ENCODE assay signal across 5 fruit fly cellular contexts in the genomic region with DNA sequence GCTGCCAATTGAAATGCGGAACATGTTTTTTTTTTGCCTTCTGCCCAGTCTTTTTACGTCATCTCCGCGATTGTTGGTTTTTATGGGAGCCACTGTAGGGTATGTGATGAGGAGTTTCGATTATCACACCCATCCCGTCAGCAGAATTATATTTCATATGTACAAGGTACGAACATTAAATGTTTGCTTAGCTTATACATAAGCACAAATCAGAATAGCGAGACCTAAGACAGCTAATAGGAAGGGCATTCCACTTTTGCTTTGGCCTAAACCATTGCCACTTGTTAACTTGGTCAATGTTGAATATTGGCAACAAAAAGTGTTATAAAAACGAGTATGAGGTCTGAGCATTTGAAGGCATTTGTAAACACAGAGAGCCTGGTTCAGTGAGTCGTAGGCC.
TF ChIP-seq lines count a peak whose summit lies in the region.

Gene CG2816 (plus strand): TSS at position 400 of the 400 bp plus-strand sequence.

- no peak for TF ChIP-seq CTCF in whole organism, embryonic (GFP tag; optimal IDR thresholded peaks at IDR 0.05; lab: Kevin White, UChicago)

TF ChIP-seq in whole organism, adult, 20 proteins besides CTCF, POLR2A, EP300 and RAD21 (continues in another document):
- TF ChIP-seq Crg-1 (GFP tag; optimal IDR thresholded peaks at IDR 0.05; lab: Kevin White, UChicago) (no peak), kay (GFP tag; lab: Kevin White, UChicago; ENCODE audit: borderline replicate concordance) (peak; percentile 77), CG14711 (tag; optimal IDR thresholded peaks at IDR 0.05; lab: Kevin White, UChicago) (peak; percentile 64), CG33017 (tag; optimal IDR thresholded peaks at IDR 0.05; lab: Kevin White, UChicago) (peak; percentile 79), CG7101 (tag; optimal IDR thresholded peaks at IDR 0.05; lab: Kevin White, UChicago) (peak; percentile 45), cnc (optimal IDR thresholded peaks at IDR 0.05; lab: Kevin White, UChicago) (no peak), CG1620 (GFP tag; optimal IDR thresholded peaks at IDR 0.05; lab: Kevin White, UChicago) (peak; percentile 7), pad (GFP tag; optimal IDR thresholded peaks at IDR 0.05; lab: Kevin White, UChicago) (peak; percentile 22), CG5204 (GFP tag; optimal IDR thresholded peaks at IDR 0.05; lab: Kevin White, UChicago) (peak; percentile 69), tj (GFP tag; optimal IDR thresholded peaks at IDR 0.05; lab: Kevin White, UChicago) (peak; percentile 13), toe (GFP tag; optimal IDR thresholded peaks at IDR 0.05; lab: Kevin White, UChicago) (peak; percentile 57), Clk (GFP tag; optimal IDR thresholded peaks at IDR 0.05; lab: Kevin White, UChicago) (no peak), ovo (GFP tag; optimal IDR thresholded peaks at IDR 0.05; lab: Kevin White, UChicago) (no peak), cic (GFP tag; optimal IDR thresholded peaks at IDR 0.05; lab: Kevin White, UChicago) (no peak), Mnt (GFP tag; optimal IDR thresholded peaks at IDR 0.05; lab: Kevin White, UChicago) (no peak), CG12768 (GFP tag; optimal IDR thresholded peaks at IDR 0.05; lab: Kevin White, UChicago) (peak; percentile 64), Hr96 (GFP tag; optimal IDR thresholded peaks at IDR 0.05; lab: Kevin White, UChicago) (peak; percentile 54)

TF ChIP-seq in whole organism, embryonic, 481 proteins besides CTCF, POLR2A, EP300 and RAD21 (continues in another document):
- TF ChIP-seq NK7.1 (GFP tag; optimal IDR thresholded peaks at IDR 0.05; lab: Kevin White, UChicago), result peak; percentile 18
- peak; percentile 55 for TF ChIP-seq unpg (GFP tag; optimal IDR thresholded peaks at IDR 0.05; lab: Kevin White, UChicago)
- TF ChIP-seq Awh (GFP tag; IDR thresholded peaks at IDR 0.05; lab: Robert Waterston, UW), result no peak
- TF ChIP-seq CG10209 (GFP tag; optimal IDR thresholded peaks at IDR 0.05; lab: Kevin White, UChicago), result peak; percentile 54
- peak; percentile 25 for TF ChIP-seq chn (GFP tag; optimal IDR thresholded peaks at IDR 0.05; lab: Kevin White, UChicago)
- no peak for TF ChIP-seq croc (GFP tag; conservative IDR thresholded peaks at IDR 0.05; lab: Robert Waterston, UW)
- TF ChIP-seq Mad (GFP tag; optimal IDR thresholded peaks at IDR 0.05; lab: Kevin White, UChicago), result peak; percentile 11
- TF ChIP-seq vfl (GFP tag; optimal IDR thresholded peaks at IDR 0.05; lab: Kevin White, UChicago), result peak; percentile 89
- peak; percentile 54; the same call in 2 of the 4 replicates for TF ChIP-seq Gug (GFP tag; IDR thresholded peaks at IDR 0.05; lab: Robert Waterston, UW)
- no peak for TF ChIP-seq CG4360 (GFP tag; IDR thresholded peaks at IDR 0.05; lab: Robert Waterston, UW)
- peak; percentile 42 for TF ChIP-seq Oli (tag; optimal IDR thresholded peaks at IDR 0.05; lab: Kevin White, UChicago)
- TF ChIP-seq CG13296 (GFP tag; optimal IDR thresholded peaks at IDR 0.05; lab: Kevin White, UChicago), result peak; percentile 38
- TF ChIP-seq sr (GFP tag; IDR thresholded peaks at IDR 0.05; lab: Robert Waterston, UW), result no peak
- peak; percentile 92 for TF ChIP-seq lmd (GFP tag; IDR thresholded peaks at IDR 0.05; lab: Robert Waterston, UW)
- TF ChIP-seq phol (tag; optimal IDR thresholded peaks at IDR 0.05; lab: Kevin White, UChicago), result no peak
- TF ChIP-seq gcm (GFP tag; optimal IDR thresholded peaks at IDR 0.05; lab: Kevin White, UChicago), result no peak
- peak; percentile 96 for TF ChIP-seq gro (GFP tag; optimal IDR thresholded peaks at IDR 0.05; lab: Kevin White, UChicago)
- TF ChIP-seq Eip74EF (GFP tag; optimal IDR thresholded peaks at IDR 0.05; lab: Kevin White, UChicago), result no peak

TF ChIP-seq in whole organism, prepupa, 60 proteins besides CTCF, POLR2A, EP300 and RAD21 (continues in another document):
- TF ChIP-seq Smox (GFP tag; optimal IDR thresholded peaks at IDR 0.05; lab: Kevin White, UChicago) (peak; percentile 82), CG15336 (GFP tag; IDR thresholded peaks at IDR 0.05; lab: Robert Waterston, UW) (peak; percentile 93), CG11902 (GFP tag; optimal IDR thresholded peaks at IDR 0.05; lab: Kevin White, UChicago) (peak; percentile 76), dac (GFP tag; optimal IDR thresholded peaks at IDR 0.05; lab: Kevin White, UChicago) (peak; percentile 68), CG32006 (GFP tag; optimal IDR thresholded peaks at IDR 0.05; lab: Kevin White, UChicago) (peak; percentile 86), CG3032 (tag; optimal IDR thresholded peaks at IDR 0.05; lab: Kevin White, UChicago) (no peak), CG7368 (GFP tag; optimal IDR thresholded peaks at IDR 0.05; lab: Kevin White, UChicago) (peak; percentile 80), fd85E (GFP tag; optimal IDR thresholded peaks at IDR 0.05; lab: Kevin White, UChicago) (peak; percentile 8), vri (GFP tag; optimal IDR thresholded peaks at IDR 0.05; lab: Kevin White, UChicago) (peak; percentile 91), CG8319 (GFP tag; optimal IDR thresholded peaks at IDR 0.05; lab: Kevin White, UChicago) (peak; percentile 28), acj6 (GFP tag; optimal IDR thresholded peaks at IDR 0.05; lab: Kevin White, UChicago) (peak; percentile 84), svp (GFP tag; lab: Kevin White, UChicago) (peak; percentile 85), Lpt (GFP tag; optimal IDR thresholded peaks at IDR 0.05; lab: Kevin White, UChicago) (peak; percentile 84), spab (GFP tag; optimal IDR thresholded peaks at IDR 0.05; lab: Kevin White, UChicago) (peak; percentile 21), OdsH (GFP tag; optimal IDR thresholded peaks at IDR 0.05; lab: Kevin White, UChicago) (peak; percentile 86), Blimp-1 (GFP tag; optimal IDR thresholded peaks at IDR 0.05; lab: Kevin White, UChicago) (peak; percentile 54), net (GFP tag; optimal IDR thresholded peaks at IDR 0.05; lab: Kevin White, UChicago) (peak; percentile 85), pdm3 (GFP tag; optimal IDR thresholded peaks at IDR 0.05; lab: Kevin White, UChicago) (peak; percentile 88)

TF ChIP-seq in whole organism, pupa, 21 proteins besides CTCF, POLR2A, EP300 and RAD21:
- TF ChIP-seq CG15710 (tag; optimal IDR thresholded peaks at IDR 0.05; lab: Kevin White, UChicago) (no peak), EcR (GFP tag; optimal IDR thresholded peaks at IDR 0.05; lab: Kevin White, UChicago) (no peak), CG9948 (tag; optimal IDR thresholded peaks at IDR 0.05; lab: Kevin White, UChicago) (no peak), CG32121 (GFP tag; IDR thresholded peaks at IDR 0.05; lab: Robert Waterston, UW) (peak; percentile 96), CG4496 (GFP tag; IDR thresholded peaks at IDR 0.05; lab: Robert Waterston, UW) (peak; percentile 96), CG14655 (GFP tag; optimal IDR thresholded peaks at IDR 0.05; lab: Kevin White, UChicago) (peak; percentile 89), Snoo (tag; optimal IDR thresholded peaks at IDR 0.05; lab: Kevin White, UChicago) (peak; percentile 72), CG17806 (tag; optimal IDR thresholded peaks at IDR 0.05; lab: Kevin White, UChicago) (peak; percentile 69), CG34367 (tag; optimal IDR thresholded peaks at IDR 0.05; lab: Kevin White, UChicago) (peak; percentile 47), Pif1B (GFP tag; optimal IDR thresholded peaks at IDR 0.05; lab: Kevin White, UChicago) (peak; percentile 81), fd96Ca (GFP tag; IDR thresholded peaks at IDR 0.05; lab: Robert Waterston, UW) (peak; percentile 97), CG12605 (GFP tag; IDR thresholded peaks at IDR 0.05; lab: Robert Waterston, UW) (peak; percentile 91), D1 (tag; optimal IDR thresholded peaks at IDR 0.05; lab: Kevin White, UChicago) (no peak), CG10348 (GFP tag; IDR thresholded peaks at IDR 0.05; lab: Robert Waterston, UW) (peak; percentile 90), Pif1A (GFP tag; optimal IDR thresholded peaks at IDR 0.05; lab: Kevin White, UChicago) (peak; percentile 82), CG13204 (GFP tag; optimal IDR thresholded peaks at IDR 0.05; lab: Kevin White, UChicago) (no peak), CG8159 (tag; optimal IDR thresholded peaks at IDR 0.05; lab: Kevin White, UChicago) (no peak), CG8301 (tag; optimal IDR thresholded peaks at IDR 0.05; lab: Kevin White, UChicago) (peak; percentile 85), rn (GFP tag; IDR thresholded peaks at IDR 0.05; lab: Robert Waterston, UW) (peak; percentile 91), gl (tag; optimal IDR thresholded peaks at IDR 0.05; lab: Kevin White, UChicago) (no peak), Ets98B (GFP tag; IDR thresholded peaks at IDR 0.05; lab: Robert Waterston, UW) (peak; percentile 96)

TF ChIP-seq in whole organism, wandering third instar larva, 38 proteins besides CTCF, POLR2A, EP300 and RAD21 (continues in another document):
- TF ChIP-seq usp (GFP tag; optimal IDR thresholded peaks at IDR 0.05; lab: Kevin White, UChicago) (no peak), CG9705 (GFP tag; optimal IDR thresholded peaks at IDR 0.05; lab: Kevin White, UChicago) (peak; percentile 90), CG32264 (GFP tag; optimal IDR thresholded peaks at IDR 0.05; lab: Kevin White, UChicago) (peak; percentile 84), woc (GFP tag; optimal IDR thresholded peaks at IDR 0.05; lab: Kevin White, UChicago) (peak; percentile 81), CrebA (GFP tag; optimal IDR thresholded peaks at IDR 0.05; lab: Kevin White, UChicago; ENCODE audit: borderline replicate concordance) (no peak), N (GFP tag; optimal IDR thresholded peaks at IDR 0.05; lab: Kevin White, UChicago) (no peak), sage (GFP tag; optimal IDR thresholded peaks at IDR 0.05; lab: Kevin White, UChicago) (peak; percentile 58), Hr78 (GFP tag; optimal IDR thresholded peaks at IDR 0.05; lab: Kevin White, UChicago) (no peak), pan (optimal IDR thresholded peaks at IDR 0.05; lab: Kevin White, UChicago) (no peak), h (GFP tag; optimal IDR thresholded peaks at IDR 0.05; lab: Kevin White, UChicago) (peak; percentile 97), foxo (GFP tag; optimal IDR thresholded peaks at IDR 0.05; lab: Kevin White, UChicago) (peak; percentile 78 to 94), brk (GFP tag; optimal IDR thresholded peaks at IDR 0.05; lab: Kevin White, UChicago) (peak; percentile 88), HLH106 (tag; optimal IDR thresholded peaks at IDR 0.05; lab: Kevin White, UChicago) (peak; percentile 96), Hnf4 (GFP tag; optimal IDR thresholded peaks at IDR 0.05; lab: Kevin White, UChicago) (peak; percentile 93), dsf (GFP tag; optimal IDR thresholded peaks at IDR 0.05; lab: Kevin White, UChicago; ENCODE audit: borderline replicate concordance) (peak; percentile 65), Abd-B (GFP tag; optimal IDR thresholded peaks at IDR 0.05; lab: Kevin White, UChicago) (no peak), Dfd (GFP tag; optimal IDR thresholded peaks at IDR 0.05; lab: Kevin White, UChicago) (no peak), Vsx2 (GFP tag; optimal IDR thresholded peaks at IDR 0.05; lab: Kevin White, UChicago; ENCODE audit: partially characterized antibody) (no peak), OdsH (GFP tag; optimal IDR thresholded peaks at IDR 0.05; lab: Kevin White, UChicago) (peak; percentile 95), jim (GFP tag; optimal IDR thresholded peaks at IDR 0.05; lab: Kevin White, UChicago) (peak; percentile 25), Sp1 (GFP tag; optimal IDR thresholded peaks at IDR 0.05; lab: Kevin White, UChicago) (peak; percentile 92), Dif (GFP tag; optimal IDR thresholded peaks at IDR 0.05; lab: Kevin White, UChicago; ENCODE audit: partially characterized antibody) (no peak)
